Worm (Caenorhabditis elegans): ENCODE measurements around the gene spp-12.

Gene spp-12

DNA sequence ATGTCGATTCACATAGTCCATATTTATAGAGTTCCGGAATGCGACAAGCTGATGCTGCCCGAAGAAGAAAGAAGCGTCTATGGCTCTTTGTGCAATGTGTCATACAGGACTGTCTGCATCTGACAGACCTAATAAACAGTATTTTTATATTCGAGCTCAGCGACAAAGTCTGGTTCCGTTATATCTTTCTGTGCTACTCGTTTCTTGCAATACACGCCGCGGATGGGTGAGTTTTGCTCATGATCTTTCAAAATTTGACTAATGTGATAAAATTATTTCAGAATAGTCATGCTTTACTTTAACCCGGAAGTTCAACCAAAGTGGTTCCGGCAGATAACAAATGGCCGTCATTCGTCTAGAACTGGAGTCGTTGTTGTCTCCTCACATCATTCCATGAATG is 25.9 kb upstream of the spp-12 start:
- TF ChIP-seq unc-62 (GFP tag; optimal IDR thresholded peaks at IDR 0.05 in 1 of 2) (peak in 1 of 2 experiments; percentile 55), unc-62 (tag; optimal IDR thresholded peaks at IDR 0.05) (no peak), snpc-4 (tag; optimal IDR thresholded peaks at IDR 0.05) (no peak), aha-1 (tag) (peak; percentile 90), dmd-9 (GFP tag; IDR thresholded peaks at IDR 0.05) (no peak)

DNA sequence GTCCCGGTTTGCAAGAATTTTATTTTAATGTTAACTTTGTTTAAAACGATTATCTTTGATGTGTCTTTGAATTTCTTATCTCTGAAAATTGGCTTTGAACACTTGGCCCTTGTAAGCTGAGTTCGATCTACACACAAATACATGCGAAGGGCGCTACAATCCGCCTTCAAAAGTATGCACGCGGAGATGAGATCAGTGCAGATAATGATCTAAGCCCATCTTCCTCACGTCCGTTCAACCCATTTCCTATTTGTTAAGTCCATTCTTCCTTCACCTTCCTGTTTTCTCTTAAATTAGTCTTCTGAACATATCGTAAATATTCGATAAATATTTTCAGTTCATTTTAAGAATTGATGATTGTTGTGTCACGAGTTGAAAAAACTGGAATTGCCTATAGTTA is 23.3 kb upstream of the spp-12 start, which contains the start of gene nhr-175:
Gene nhr-175 (plus strand): TSS at position 339 of the 400 bp plus-strand sequence.
- TF ChIP-seq ztf-11 (tag; optimal IDR thresholded peaks at IDR 0.05) (no peak), fkh-10 (GFP tag; optimal IDR thresholded peaks at IDR 0.05) (no peak), Y75B8A.6 (GFP tag; IDR thresholded peaks at IDR 0.05) (no peak), lsy-2 (tag; optimal IDR thresholded peaks at IDR 0.05) (no peak), mdl-1 (tag; optimal IDR thresholded peaks at IDR 0.05) (no peak), lin-1 (GFP tag; IDR thresholded peaks at IDR 0.05) (no peak), madf-5 (GFP tag; IDR thresholded peaks at IDR 0.05) (no peak), saeg-2 (GFP tag; IDR thresholded peaks at IDR 0.05) (no peak)

DNA sequence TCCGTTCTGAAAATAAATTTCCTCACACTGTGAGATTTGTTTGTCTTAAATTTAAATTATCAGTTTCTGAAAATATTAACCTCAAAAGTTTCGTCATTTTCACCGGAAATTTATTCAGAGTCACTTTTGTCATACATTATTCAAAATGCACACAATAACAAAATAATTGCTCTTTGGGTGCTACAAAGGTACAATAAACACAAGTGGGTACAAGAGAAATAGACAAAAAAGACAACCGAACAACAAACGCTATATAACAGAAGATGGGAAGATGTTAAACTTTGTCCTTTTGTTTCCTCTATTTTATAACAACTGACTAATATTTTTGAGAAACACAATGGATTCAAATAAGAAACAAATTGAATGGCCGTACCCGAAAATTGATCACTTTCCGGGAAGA is 20.1 kb upstream of the spp-12 start:
- TF ChIP-seq nhr-111 (GFP tag; optimal IDR thresholded peaks at IDR 0.05) (no peak), nhr-11 (tag; optimal IDR thresholded peaks at IDR 0.05) (peak; percentile 100), tra-1 (GFP tag; IDR thresholded peaks at IDR 0.05) (no peak), nhr-28 (tag; optimal IDR thresholded peaks at IDR 0.05) (peak; percentile 89), fkh-10 (GFP tag; optimal IDR thresholded peaks at IDR 0.05) (no peak)

DNA sequence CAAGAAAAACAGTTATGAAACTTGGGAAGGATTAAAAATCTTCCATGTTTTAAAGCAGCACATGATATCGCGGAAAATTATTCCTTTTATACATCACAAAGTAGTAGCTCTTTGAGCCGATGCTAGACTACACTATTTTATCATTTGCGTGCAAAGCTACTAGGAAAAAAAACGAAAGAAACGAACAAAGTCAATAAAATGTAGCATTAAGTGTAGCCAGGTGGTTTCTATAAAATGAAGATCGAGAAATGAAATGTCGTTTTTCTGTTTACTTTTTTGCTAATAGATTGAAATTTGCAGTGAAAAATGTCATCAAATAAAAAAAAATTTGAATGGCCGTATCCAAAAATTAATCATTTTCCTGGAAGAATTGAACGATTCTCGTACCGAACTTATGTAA is 16.7 kb upstream of the spp-12 start, which contains the start of gene cpt-5:
Gene cpt-5 (plus strand): TSS at position 301 of the 400 bp plus-strand sequence.
- no peak for TF ChIP-seq F10B5.3 (tag; optimal IDR thresholded peaks at IDR 0.05)
- no peak for TF ChIP-seq spr-1 (tag; optimal IDR thresholded peaks at IDR 0.05)
- no peak for TF ChIP-seq fos-1 (tag; optimal IDR thresholded peaks at IDR 0.05)

ce11 chrV:13873323-13873722 is 16.3 kb upstream of the spp-12 start:
- TF ChIP-seq lin-39 (tag; optimal IDR thresholded peaks at IDR 0.05) = no peak
- TF ChIP-seq ztf-11 (tag; optimal IDR thresholded peaks at IDR 0.05) = no peak
- TF ChIP-seq madf-9 (GFP tag; conservative IDR thresholded peaks at IDR 0.05) = no peak
- no peak for TF ChIP-seq F44E2.7 (GFP tag; IDR thresholded peaks at IDR 0.05)
- TF ChIP-seq unc-39 (tag; optimal IDR thresholded peaks at IDR 0.05) = no peak
- TF ChIP-seq unc-62 (GFP tag; optimal IDR thresholded peaks at IDR 0.05 in 1 of 2) = peak in 1 of 2 experiments; percentile 94
- no peak for TF ChIP-seq unc-62 (tag; optimal IDR thresholded peaks at IDR 0.05)

- TF ChIP-seq attf-4 (tag; optimal IDR thresholded peaks at IDR 0.05) = no peak
- TF ChIP-seq nhr-237 (tag; optimal IDR thresholded peaks at IDR 0.05) = no peak
- no peak for TF ChIP-seq mdt-29 (GFP tag; IDR thresholded peaks at IDR 0.05)
- TF ChIP-seq aly-2 (tag; optimal IDR thresholded peaks at IDR 0.05) = no peak
- no peak for TF ChIP-seq zip-2 (tag; optimal IDR thresholded peaks at IDR 0.05)
These were observed 13.1 kb upstream of the spp-12 start, which contains the start of gene T22G5.1 for ce11 chrV:13876529-13876928. Gene T22G5.1 (plus strand): TSS chrV:13876829.

- TF ChIP-seq nhr-10 (tag; optimal IDR thresholded peaks at IDR 0.05) (peak; percentile 29), dmd-6 (GFP tag; IDR thresholded peaks at IDR 0.05) (peak; percentile 82), nhr-41 (GFP tag; IDR thresholded peaks at IDR 0.05) (no peak), hlh-30 (tag; optimal IDR thresholded peaks at IDR 0.05; ENCODE audit: insufficient read depth) (peak; percentile 67), mes-2 (tag; optimal IDR thresholded peaks at IDR 0.05; ENCODE audit: poor library complexity, severe bottlenecking) (peak; percentile 24), dve-1 (tag; optimal IDR thresholded peaks at IDR 0.05; ENCODE audit: insufficient read depth) (peak; percentile 88), zfp-2 (tag; optimal IDR thresholded peaks at IDR 0.05) (no peak), nhr-42 (GFP tag; IDR thresholded peaks at IDR 0.05) (no peak), ZK337.2 (GFP tag; IDR thresholded peaks at IDR 0.05) (no peak), nhr-28 (tag; optimal IDR thresholded peaks at IDR 0.05) (peak; percentile 95), unc-130 (GFP tag; optimal IDR thresholded peaks at IDR 0.05) (no peak), hmg-1.1 (GFP tag; IDR thresholded peaks at IDR 0.05) (no peak), set-16 (GFP tag; IDR thresholded peaks at IDR 0.05) (no peak), dpl-1 (GFP tag; optimal IDR thresholded peaks at IDR 0.05) (no peak), spr-3 (GFP tag; optimal IDR thresholded peaks at IDR 0.05) (no peak), aha-1 (tag) (no peak)
These were observed 11.4 kb upstream of the spp-12 start for ce11 chrV:13878226-13878625.
